Fruit fly (Drosophila melanogaster): Measurements from ENCODE around the gene CG43935.

- TF ChIP-seq ttk (optimal IDR thresholded peaks at IDR 0.05) = no peak
- no peak for TF ChIP-seq psq (optimal IDR thresholded peaks at IDR 0.05)
- no peak for TF ChIP-seq h (optimal IDR thresholded peaks at IDR 0.05)
Measured at dm6 chr3R:27064099-27064498, 1.1 kb upstream of the CG43935 start, which contains the start of gene Nep5.
